Worm (Caenorhabditis elegans): ENCODE data around the gene nhr-41.

ce11 chrIV:1353811-1354210 is 32.2 kb upstream of the nhr-41 start:
- no peak for TF ChIP-seq him-1 (tag; optimal IDR thresholded peaks at IDR 0.05)
- no peak for TF ChIP-seq dao-5 (tag; optimal IDR thresholded peaks at IDR 0.05)
